Fruit fly (Drosophila melanogaster) whole organism, prepupa: Measurements from ENCODE around the gene msd1.

Source experiments
- CG6276 ChIP-seq: fragments of 200-800 bp; sonication (Bioruptor generic); optimal IDR thresholded peaks from 2 replicates; lab custom pipeline; 2017; ENCODE audit warnings: missing biosample characterization, mild to moderate bottlenecking, missing genetic modification characterization
- topi ChIP-seq: fragments of 200-800 bp; sonication (Bioruptor generic); optimal IDR thresholded peaks from 3 replicates; lab custom pipeline; 2016; ENCODE audit warnings: missing biosample characterization, missing genetic modification characterization

DNA sequence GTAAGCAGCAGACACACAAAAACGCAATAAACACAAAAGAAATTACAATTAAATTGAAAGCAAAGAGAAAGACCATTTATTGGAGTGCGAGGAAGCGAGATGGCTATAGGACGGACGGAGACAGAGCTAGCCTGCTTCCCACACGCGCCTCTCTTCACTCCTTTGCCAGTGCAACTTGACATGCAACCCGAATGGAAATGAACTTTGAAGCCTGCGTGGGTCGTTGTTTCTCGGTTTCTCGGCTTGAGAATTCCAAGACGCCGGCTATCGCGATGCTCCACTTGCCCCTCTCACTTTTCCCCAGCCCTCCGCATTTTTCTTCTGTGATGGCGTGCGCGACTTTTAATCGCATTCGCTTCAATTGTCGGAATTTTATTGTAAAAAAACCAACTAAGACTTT is 49.4 kb downstream of the msd1 start:
- TF ChIP-seq topi = no peak
- TF ChIP-seq CG6276 (GFP tag; lab: Kevin White, UChicago) = peak; percentile 41
